Fruit fly (Drosophila melanogaster): ENCODE data around the gene CG6333.

CG6333 gene

dm6 chr3L:17465804-17466203 lies 20.2 kb downstream of the CG6333 start, which contains the start of gene QIL1 (continued):
- TF ChIP-seq CkIIα-i1 (GFP tag; IDR thresholded peaks at IDR 0.05): no peak
- no peak for TF ChIP-seq CG6683 (GFP tag; optimal IDR thresholded peaks at IDR 0.05)
- TF ChIP-seq Antp (GFP tag; optimal IDR thresholded peaks at IDR 0.05): no peak
- 0 out of 2 replicates have a peak, but pooled peaks have one; percentile 31 for TF ChIP-seq CG31441 (GFP tag; IDR thresholded peaks at IDR 0.05)
- TF ChIP-seq grn (GFP tag; optimal IDR thresholded peaks at IDR 0.05): no peak
- no peak for TF ChIP-seq dan (GFP tag; IDR thresholded peaks at IDR 0.05)
- TF ChIP-seq cg (GFP tag; optimal IDR thresholded peaks at IDR 0.05): no peak
- no peak for TF ChIP-seq TFAM (GFP tag; optimal IDR thresholded peaks at IDR 0.05)
- TF ChIP-seq CG32767 (GFP tag; IDR thresholded peaks at IDR 0.05): no peak
- TF ChIP-seq CG10366 (GFP tag; IDR thresholded peaks at IDR 0.05): no peak
- no peak for TF ChIP-seq twi (tag; optimal IDR thresholded peaks at IDR 0.05)
- no peak for TF ChIP-seq fru (optimal IDR thresholded peaks at IDR 0.05)
- TF ChIP-seq CG18262 (tag; optimal IDR thresholded peaks at IDR 0.05): no peak
- no peak for TF ChIP-seq sob (GFP tag; IDR thresholded peaks at IDR 0.05)
- TF ChIP-seq CG15696 (tag; optimal IDR thresholded peaks at IDR 0.05): no peak
- TF ChIP-seq Sry-δ (GFP tag; optimal IDR thresholded peaks at IDR 0.05): peak; percentile 31
- no peak for TF ChIP-seq Nf-YA (GFP tag; IDR thresholded peaks at IDR 0.05)
- peak; percentile 62 for TF ChIP-seq Dp (GFP tag; optimal IDR thresholded peaks at IDR 0.05)
- no peak for TF ChIP-seq bigmax (GFP tag; optimal IDR thresholded peaks at IDR 0.05)
- TF ChIP-seq ara (GFP tag; IDR thresholded peaks at IDR 0.05): no peak
- no peak for TF ChIP-seq da (GFP tag; optimal IDR thresholded peaks at IDR 0.05)
- TF ChIP-seq Hr39 (optimal IDR thresholded peaks at IDR 0.05): no peak
- TF ChIP-seq toy (GFP tag; IDR thresholded peaks at IDR 0.05): no peak
- TF ChIP-seq inv (GFP tag; IDR thresholded peaks at IDR 0.05; ENCODE audit: partially characterized antibody): no peak
- no peak for TF ChIP-seq abd-A (tag; optimal IDR thresholded peaks at IDR 0.05)
- TF ChIP-seq chn (GFP tag; optimal IDR thresholded peaks at IDR 0.05): no peak
- no peak for TF ChIP-seq CG4360 (GFP tag; IDR thresholded peaks at IDR 0.05)
- TF ChIP-seq kah (GFP tag; optimal IDR thresholded peaks at IDR 0.05): no peak
- TF ChIP-seq zen2 (GFP tag; IDR thresholded peaks at IDR 0.05; ENCODE audit: partially characterized antibody): no peak
- TF ChIP-seq CG2199 (GFP tag; IDR thresholded peaks at IDR 0.05): peak; percentile 53; the same call in 1 of the 3 replicates
- no peak for TF ChIP-seq CG18476 (GFP tag; optimal IDR thresholded peaks at IDR 0.05)
- TF ChIP-seq dati (GFP tag; IDR thresholded peaks at IDR 0.05): no peak
- TF ChIP-seq CG11695 (GFP tag; IDR thresholded peaks at IDR 0.05): no peak
- no peak for TF ChIP-seq CG1024 (GFP tag; IDR thresholded peaks at IDR 0.05)
- no peak for TF ChIP-seq vnd (GFP tag; IDR thresholded peaks at IDR 0.05; ENCODE audit: partially characterized antibody)
- TF ChIP-seq CG13287 (GFP tag; IDR thresholded peaks at IDR 0.05; ENCODE audit: partially characterized antibody): peak; percentile 37; the same call in 1 of the 2 replicates
- TF ChIP-seq Hr51 (GFP tag; optimal IDR thresholded peaks at IDR 0.05): no peak
- no peak for TF ChIP-seq Stat92E (GFP tag; optimal IDR thresholded peaks at IDR 0.05)
- no peak for TF ChIP-seq CG6689 (GFP tag; IDR thresholded peaks at IDR 0.05)
- TF ChIP-seq Fer1 (GFP tag; optimal IDR thresholded peaks at IDR 0.05): no peak
- no peak for TF ChIP-seq CG11560 (tag; IDR thresholded peaks at IDR 0.05)
- no peak for TF ChIP-seq wdn (GFP tag; IDR thresholded peaks at IDR 0.05)
- TF ChIP-seq Asciz (GFP tag; optimal IDR thresholded peaks at IDR 0.05): no peak
- no peak for TF ChIP-seq lmd (GFP tag; IDR thresholded peaks at IDR 0.05)
- TF ChIP-seq fd64A (GFP tag; optimal IDR thresholded peaks at IDR 0.05): no peak
- TF ChIP-seq aop (GFP tag; IDR thresholded peaks at IDR 0.05): no peak
- no peak for TF ChIP-seq ac (GFP tag; optimal IDR thresholded peaks at IDR 0.05)
- no peak for TF ChIP-seq chif (GFP tag; optimal IDR thresholded peaks at IDR 0.05)
- TF ChIP-seq insv (GFP tag; optimal IDR thresholded peaks at IDR 0.05): no peak
- no peak for TF ChIP-seq CG1792 (GFP tag; optimal IDR thresholded peaks at IDR 0.05)
- no peak for TF ChIP-seq Fer2 (tag; optimal IDR thresholded peaks at IDR 0.05)
- no peak for TF ChIP-seq CG4404 (GFP tag; IDR thresholded peaks at IDR 0.05)
- no peak for TF ChIP-seq Sox102F (GFP tag; optimal IDR thresholded peaks at IDR 0.05)

All from whole organism, embryonic.